Worm (Caenorhabditis elegans): ENCODE data around the gene gpx-6.
A peak's percentile ranks its signal among the peaks of the same experiment; 100 is the strongest.

Gene gpx-6

DNA sequence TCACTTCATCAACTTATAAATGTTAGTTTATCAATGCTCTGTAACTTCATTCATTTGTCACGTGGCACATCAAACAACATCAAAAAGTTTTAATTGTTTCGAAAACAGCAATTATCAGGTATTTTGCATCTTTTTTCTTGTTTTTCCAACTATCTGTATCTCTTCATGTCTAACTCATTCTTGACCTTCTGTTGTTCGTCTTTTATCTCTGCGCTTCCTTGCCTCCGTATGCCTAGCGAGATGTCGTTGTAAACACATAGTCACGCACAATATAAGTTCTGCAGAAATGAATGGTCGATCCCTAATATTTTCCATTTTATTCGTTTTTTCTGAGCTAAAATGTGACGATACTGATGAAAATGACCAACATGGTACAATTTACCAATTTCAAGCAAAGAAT lies at the start of gene gpx-6:
gpx-6 (plus strand) TSS at position 257 of the 400 bp plus-strand sequence.
- TF ChIP-seq C16A3.4 (tag; optimal IDR thresholded peaks at IDR 0.05): peak; percentile 11
- peak in 1 of 2 experiments; percentile 3 for TF ChIP-seq lsy-2 (tag; optimal IDR thresholded peaks at IDR 0.05)
- no peak for TF ChIP-seq jun-1 (tag; optimal IDR thresholded peaks at IDR 0.05)
- peak; percentile 55 for TF ChIP-seq nhr-85 (tag)
- TF ChIP-seq nhr-20 (tag; optimal IDR thresholded peaks at IDR 0.05): peak; percentile 32
- TF ChIP-seq blmp-1 (tag; optimal IDR thresholded peaks at IDR 0.05): peak; percentile 19

DNA sequence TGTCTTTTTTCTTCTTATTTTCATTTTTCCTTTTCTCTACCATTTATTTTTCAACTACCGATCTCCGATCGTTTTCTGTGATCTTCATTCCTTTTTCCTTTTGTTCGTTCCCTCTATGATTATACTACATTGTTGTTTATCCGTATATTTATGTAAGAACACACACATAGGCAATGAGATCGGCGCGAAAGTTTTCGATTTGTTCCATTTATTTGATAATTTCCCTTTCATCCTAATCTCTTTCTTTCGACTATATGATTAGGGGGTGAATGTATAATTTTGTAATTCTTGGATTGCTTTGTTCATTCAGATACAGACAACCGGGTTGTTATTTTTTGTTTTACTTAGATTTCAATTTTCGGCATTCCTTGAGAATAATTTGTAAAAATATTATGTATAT lies 48.4 kb upstream of the gpx-6 start:
- TF ChIP-seq efl-1 (optimal IDR thresholded peaks at IDR 0.05) (no peak), efl-1 (GFP tag; optimal IDR thresholded peaks at IDR 0.05 in 1 of 2) (peak in 1 of 2 experiments; percentile 18), aha-1 (tag; optimal IDR thresholded peaks at IDR 0.05) (no peak), blmp-1 (tag; optimal IDR thresholded peaks at IDR 0.05) (peak; percentile 85), nhr-12 (tag; optimal IDR thresholded peaks at IDR 0.05) (no peak)

DNA sequence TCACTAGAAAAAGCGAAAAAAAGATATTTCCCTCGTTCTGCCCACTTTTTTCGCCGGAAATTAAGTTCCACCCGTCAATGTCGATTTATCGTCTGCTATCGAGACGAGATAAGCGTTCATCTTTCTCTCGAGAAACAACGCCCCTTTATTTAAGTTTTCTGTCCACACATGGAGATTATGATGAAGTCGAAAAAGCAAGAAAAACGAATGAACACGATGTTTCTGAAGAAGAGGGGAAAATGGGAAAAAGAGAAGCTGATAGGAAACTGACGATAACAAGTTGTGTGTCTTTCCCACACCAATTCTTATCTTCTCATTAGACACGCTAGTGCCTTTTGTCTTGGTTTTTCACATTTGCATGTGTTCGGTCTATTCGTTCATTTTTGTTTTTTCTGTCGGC lies 47.2 kb upstream of the gpx-6 start:
- TF ChIP-seq egl-27 (tag; optimal IDR thresholded peaks at IDR 0.05) (no peak), nhr-20 (tag; optimal IDR thresholded peaks at IDR 0.05) (no peak), skn-1 (tag; optimal IDR thresholded peaks at IDR 0.05) (no peak), fos-1 (tag; optimal IDR thresholded peaks at IDR 0.05) (no peak), lin-14 (GFP tag; optimal IDR thresholded peaks at IDR 0.05) (peak; percentile 45), elt-2 (tag; optimal IDR thresholded peaks at IDR 0.05) (peak; percentile 13), zag-1 (tag; optimal IDR thresholded peaks at IDR 0.05) (no peak), dsc-1 (tag; optimal IDR thresholded peaks at IDR 0.05) (no peak), lsy-2 (tag; optimal IDR thresholded peaks at IDR 0.05) (no peak), mab-9 (GFP tag; IDR thresholded peaks at IDR 0.05) (no peak), C16A3.4 (tag; optimal IDR thresholded peaks at IDR 0.05) (no peak), sox-4 (tag; optimal IDR thresholded peaks at IDR 0.05) (no peak), hpl-2 (GFP tag; optimal IDR thresholded peaks at IDR 0.05) (no peak), tlp-1 (tag; optimal IDR thresholded peaks at IDR 0.05) (no peak), elt-3 (tag; optimal IDR thresholded peaks at IDR 0.05) (peak in 1 of 6 experiments; percentile 12), ama-1 (optimal IDR thresholded peaks at IDR 0.05) (no peak), nhr-76 (tag; optimal IDR thresholded peaks at IDR 0.05) (no peak), hlh-4 (tag; optimal IDR thresholded peaks at IDR 0.05) (no peak), mep-1 (tag; optimal IDR thresholded peaks at IDR 0.05) (no peak), efl-3 (GFP tag; optimal IDR thresholded peaks at IDR 0.05) (no peak), egl-13 (tag; optimal IDR thresholded peaks at IDR 0.05) (no peak), blmp-1 (tag; optimal IDR thresholded peaks at IDR 0.05) (peak; percentile 83), Y116A8C.19 (tag; optimal IDR thresholded peaks at IDR 0.05; ENCODE audit: borderline replicate concordance) (no peak), ceh-88 (GFP tag; IDR thresholded peaks at IDR 0.05) (no peak), fkh-10 (GFP tag; optimal IDR thresholded peaks at IDR 0.05) (no peak), lin-35 (GFP tag; optimal IDR thresholded peaks at IDR 0.05) (no peak), efl-1 (optimal IDR thresholded peaks at IDR 0.05) (no peak), efl-1 (GFP tag; optimal IDR thresholded peaks at IDR 0.05 in 1 of 2) (no peak), nhr-90 (tag; optimal IDR thresholded peaks at IDR 0.05; ENCODE audit: poor library complexity) (no peak)

DNA sequence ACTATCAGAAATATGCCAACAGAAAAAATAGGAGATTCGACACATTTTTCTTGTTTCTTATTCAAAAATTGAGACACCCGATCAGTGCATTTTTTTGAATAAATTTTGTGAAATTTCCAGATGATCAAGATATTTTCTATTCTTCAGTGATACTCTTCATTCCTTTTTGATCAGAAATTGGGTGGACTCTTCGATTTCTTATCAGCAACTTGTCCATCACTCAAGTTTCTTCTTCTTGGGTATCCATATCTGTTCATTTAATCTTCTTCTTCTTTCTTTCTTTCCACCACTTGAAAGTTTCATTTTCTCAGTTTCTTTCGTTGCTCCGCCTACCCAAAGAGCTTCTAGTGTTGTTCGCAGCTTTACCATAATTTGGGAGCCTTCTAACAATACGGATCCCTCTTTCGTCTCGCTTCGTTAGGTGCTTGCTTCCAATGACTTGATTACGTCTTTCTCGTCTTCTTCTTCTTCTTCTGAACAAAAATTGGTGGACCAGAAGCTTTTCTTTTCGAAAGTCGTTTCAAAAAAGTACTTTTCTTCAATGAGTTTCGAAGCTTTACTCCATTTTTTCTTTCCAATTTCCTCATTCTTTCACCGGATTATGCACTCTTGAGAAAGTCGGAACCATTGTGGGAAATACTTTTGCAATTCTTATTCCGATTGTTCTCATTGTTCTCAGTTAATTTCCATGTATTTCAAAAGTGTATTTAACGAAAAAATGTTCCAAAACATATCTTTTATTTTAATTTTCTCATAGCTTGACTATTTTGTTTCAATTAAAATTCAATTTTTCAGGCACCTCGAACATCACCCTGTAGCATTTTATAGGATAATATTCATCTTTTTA lies 46.1 kb upstream of the gpx-6 start, which contains the start of gene pct-1:
pct-1 (plus strand) TSS at position 797 of the 847 bp plus-strand sequence.
- TF ChIP-seq lin-14 (GFP tag; optimal IDR thresholded peaks at IDR 0.05): peak; percentile 33
- no peak for TF ChIP-seq jun-1 (tag; optimal IDR thresholded peaks at IDR 0.05)
- TF ChIP-seq nhr-85 (tag): peak; percentile 63

DNA sequence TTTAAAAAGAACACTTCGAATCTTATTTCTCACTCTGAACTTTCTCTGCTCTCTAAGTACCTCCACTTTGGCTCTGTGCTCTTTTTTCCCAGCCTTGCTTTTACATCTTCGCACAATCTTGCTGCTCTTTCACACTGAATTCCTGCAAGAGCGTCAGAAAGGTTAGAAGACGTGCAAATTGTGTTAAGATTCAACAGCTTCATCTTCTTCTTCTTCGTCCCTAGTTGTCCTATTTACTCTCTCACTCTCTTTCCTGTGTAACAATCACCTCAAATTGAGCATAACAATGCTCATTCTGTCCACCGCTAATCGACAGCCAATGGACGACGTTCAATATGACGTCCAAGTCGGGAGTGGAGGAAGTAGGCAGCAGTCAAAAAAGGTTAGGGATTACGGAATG lies 40.6 kb upstream of the gpx-6 start:
- no peak for TF ChIP-seq dpl-1 (GFP tag; optimal IDR thresholded peaks at IDR 0.05)
- peak; percentile 65 for TF ChIP-seq fkh-10 (GFP tag; optimal IDR thresholded peaks at IDR 0.05)
